Worm (Caenorhabditis elegans) whole organism, L4/young adult: Measurements from ENCODE around the gene T10D4.1.

ENCODE experiments used
- W03F9.2 ChIP-seq: fragments of 150-350 bp; optimal IDR thresholded peaks from 2 replicates; lab custom pipeline; 2014; ENCODE audit warnings: missing biosample characterization, missing genetic modification characterization
- dao-5 ChIP-seq: sonication (generic microtip); optimal IDR thresholded peaks from 2 replicates; lab custom pipeline; 2016; ENCODE audit warnings: missing genotype, missing genetic modification characterization, moderate library complexity, missing compliant biosample characterization
- him-1 ChIP-seq: sonication (generic microtip); optimal IDR thresholded peaks from 2 replicates; lab custom pipeline; 2016; ENCODE audit warnings: missing genotype, missing genetic modification reagents, missing genetic modification characterization, missing compliant biosample characterization

The T10D4.1 gene

ce11 chrII:3149521-3150190 lies at the start of gene T10D4.1, which contains the start of gene T10D4.11:
Gene T10D4.1, plus strand, starts transcription at chrII:3150140.
Gene T10D4.11, minus strand, starts transcription at chrII:3149621.
- TF ChIP-seq dao-5 (no peak), him-1 (tag; lab: Kevin White, UChicago) (no peak), W03F9.2 (tag; lab: Kevin White, UChicago) (no peak)

ce11 chrII:3100546-3100945 lies 49.4 kb upstream of the T10D4.1 start, which contains the start of gene srg-24:
Gene srg-24, minus strand, starts transcription at chrII:3100646.
- TF ChIP-seq dao-5 (no peak), W03F9.2 (tag; lab: Kevin White, UChicago) (no peak), him-1 (tag; lab: Kevin White, UChicago) (no peak)

- no peak for TF ChIP-seq dao-5
- no peak for TF ChIP-seq him-1 (tag; lab: Kevin White, UChicago)
- TF ChIP-seq W03F9.2 (tag; lab: Kevin White, UChicago), result no peak
These were observed 47.9 kb upstream of the T10D4.1 start, which contains the start of gene clec-121 for ce11 chrII:3102018-3102417. Gene clec-121, plus strand, starts transcription at chrII:3102318.

ce11 chrII:3105765-3106164 lies 44.2 kb upstream of the T10D4.1 start, which contains the start of gene clec-122:
Gene clec-122, plus strand, starts transcription at chrII:3106065.
- TF ChIP-seq W03F9.2 (tag; lab: Kevin White, UChicago), result no peak
- no peak for TF ChIP-seq dao-5
- no peak for TF ChIP-seq him-1 (tag; lab: Kevin White, UChicago)

- no peak for TF ChIP-seq him-1 (tag; lab: Kevin White, UChicago)
- TF ChIP-seq W03F9.2 (tag; lab: Kevin White, UChicago), result no peak
- TF ChIP-seq dao-5, result no peak
These were observed 41.8 kb upstream of the T10D4.1 start for ce11 chrII:3108101-3108500.

ce11 chrII:3109533-3109932 lies 40.4 kb upstream of the T10D4.1 start:
- TF ChIP-seq him-1 (tag; lab: Kevin White, UChicago), result no peak
- TF ChIP-seq W03F9.2 (tag; lab: Kevin White, UChicago), result no peak

- TF ChIP-seq him-1 (tag; lab: Kevin White, UChicago) (no peak), W03F9.2 (tag; lab: Kevin White, UChicago) (no peak), dao-5 (no peak)
These were observed 39.8 kb upstream of the T10D4.1 start for ce11 chrII:3110099-3110498.

ce11 chrII:3111147-3111546 lies 38.8 kb upstream of the T10D4.1 start, which contains the start of gene Y25C1A.13:
Gene Y25C1A.13, minus strand, starts transcription at chrII:3111247.
- TF ChIP-seq him-1 (tag; lab: Kevin White, UChicago) (no peak), dao-5 (no peak), W03F9.2 (tag; lab: Kevin White, UChicago) (no peak)

ce11 chrII:3112313-3112712 lies 37.6 kb upstream of the T10D4.1 start, which contains the start of gene Y25C1A.2:
Gene Y25C1A.2, plus strand, starts transcription at chrII:3112613.
- no peak for TF ChIP-seq him-1 (tag; lab: Kevin White, UChicago)
- no peak for TF ChIP-seq dao-5
- TF ChIP-seq W03F9.2 (tag; lab: Kevin White, UChicago), result no peak

ce11 chrII:3113289-3113688 lies 36.7 kb upstream of the T10D4.1 start:
- TF ChIP-seq dao-5 (no peak), him-1 (tag; lab: Kevin White, UChicago) (no peak), W03F9.2 (tag; lab: Kevin White, UChicago) (no peak)

ce11 chrII:3113934-3114333 lies 36.0 kb upstream of the T10D4.1 start, which contains the start of gene clec-123:
Gene clec-123, plus strand, starts transcription at chrII:3114234.
- TF ChIP-seq him-1 (tag; lab: Kevin White, UChicago), result no peak
- no peak for TF ChIP-seq W03F9.2 (tag; lab: Kevin White, UChicago)
- no peak for TF ChIP-seq dao-5

ce11 chrII:3117471-3117870 lies 32.5 kb upstream of the T10D4.1 start, which contains the start of gene T10D4.7:
Gene T10D4.7, plus strand, starts transcription at chrII:3117771.
- TF ChIP-seq him-1 (tag; lab: Kevin White, UChicago) (no peak), W03F9.2 (tag; lab: Kevin White, UChicago) (no peak), dao-5 (no peak)

ce11 chrII:3118907-3119382 lies 31.0 kb upstream of the T10D4.1 start, which contains the start of gene T10D4.6:
Gene T10D4.6, plus strand, starts transcription at chrII:3119332.
- no peak for TF ChIP-seq W03F9.2 (tag; lab: Kevin White, UChicago)
- TF ChIP-seq dao-5, result no peak
- no peak for TF ChIP-seq him-1 (tag; lab: Kevin White, UChicago)

- TF ChIP-seq him-1 (tag; lab: Kevin White, UChicago) (no peak), W03F9.2 (tag; lab: Kevin White, UChicago) (no peak), dao-5 (no peak)
These were observed 26.7 kb upstream of the T10D4.1 start, which contains the start of gene srh-71 for ce11 chrII:3123206-3123605. Gene srh-71, plus strand, starts transcription at chrII:3123506.
